Fruit fly (Drosophila melanogaster): ENCODE measurements around the gene eIF3l.

eIF3l gene

dm6 chr3L:12112967-12113366 is 32.9 kb downstream of the eIF3l start:
- TF ChIP-seq h (GFP tag; optimal IDR thresholded peaks at IDR 0.05) (no peak), fru (GFP tag; optimal IDR thresholded peaks at IDR 0.05) (no peak)

- TF ChIP-seq Mio (GFP tag; optimal IDR thresholded peaks at IDR 0.05) (no peak), sv (GFP tag; optimal IDR thresholded peaks at IDR 0.05) (peak; percentile 36), sage (GFP tag; optimal IDR thresholded peaks at IDR 0.05) (no peak), dmrt93B (GFP tag; optimal IDR thresholded peaks at IDR 0.05) (peak; percentile 62), woc (GFP tag; optimal IDR thresholded peaks at IDR 0.05) (peak; percentile 2), usp (GFP tag; optimal IDR thresholded peaks at IDR 0.05) (no peak), Myc (optimal IDR thresholded peaks at IDR 0.05) (no peak), Sp1 (GFP tag; optimal IDR thresholded peaks at IDR 0.05) (peak; percentile 93), OdsH (GFP tag; optimal IDR thresholded peaks at IDR 0.05) (peak; percentile 78), dsf (GFP tag; optimal IDR thresholded peaks at IDR 0.05; ENCODE audit: borderline replicate concordance) (peak; percentile 18), pan (optimal IDR thresholded peaks at IDR 0.05) (no peak), foxo (GFP tag; optimal IDR thresholded peaks at IDR 0.05) (peak in 1 of 2 experiments; percentile 76), tai (GFP tag; optimal IDR thresholded peaks at IDR 0.05) (no peak), lola (GFP tag; optimal IDR thresholded peaks at IDR 0.05) (no peak), CrebA (GFP tag; optimal IDR thresholded peaks at IDR 0.05; ENCODE audit: borderline replicate concordance) (no peak), Hr83 (GFP tag; optimal IDR thresholded peaks at IDR 0.05; ENCODE audit: poor library complexity, severe bottlenecking) (no peak), psq (GFP tag; optimal IDR thresholded peaks at IDR 0.05) (peak; percentile 99), jim (GFP tag; optimal IDR thresholded peaks at IDR 0.05) (no peak), br (GFP tag; optimal IDR thresholded peaks at IDR 0.05) (peak; percentile 56), Hnf4 (GFP tag; optimal IDR thresholded peaks at IDR 0.05) (peak; percentile 57), GATAd (GFP tag; optimal IDR thresholded peaks at IDR 0.05) (no peak), Dif (GFP tag; optimal IDR thresholded peaks at IDR 0.05; ENCODE audit: partially characterized antibody) (peak; percentile 48), Dfd (GFP tag; optimal IDR thresholded peaks at IDR 0.05) (no peak), CG32264 (GFP tag; optimal IDR thresholded peaks at IDR 0.05) (no peak), fru (GFP tag; optimal IDR thresholded peaks at IDR 0.05) (peak; percentile 67), dl (GFP tag; optimal IDR thresholded peaks at IDR 0.05; ENCODE audit: insufficient read depth in 1 of 2, partially characterized antibody in 2 of 2) (peak; percentile 18 to 43), h (GFP tag; optimal IDR thresholded peaks at IDR 0.05) (peak; percentile 68), rgr (GFP tag; optimal IDR thresholded peaks at IDR 0.05) (peak; percentile 75), Vsx2 (GFP tag; optimal IDR thresholded peaks at IDR 0.05; ENCODE audit: partially characterized antibody) (peak; percentile 75), Rel (GFP tag; optimal IDR thresholded peaks at IDR 0.05) (no peak), Rel (tag; optimal IDR thresholded peaks at IDR 0.05) (peak; percentile 80), brk (GFP tag; optimal IDR thresholded peaks at IDR 0.05) (no peak), Abd-B (GFP tag; optimal IDR thresholded peaks at IDR 0.05) (no peak), ey (GFP tag; optimal IDR thresholded peaks at IDR 0.05) (peak; percentile 41), CG9705 (GFP tag; optimal IDR thresholded peaks at IDR 0.05) (peak; percentile 20), N (GFP tag; optimal IDR thresholded peaks at IDR 0.05) (no peak), Hr78 (GFP tag; optimal IDR thresholded peaks at IDR 0.05) (no peak), Jra (GFP tag; optimal IDR thresholded peaks at IDR 0.05) (no peak), HLH106 (tag; optimal IDR thresholded peaks at IDR 0.05) (peak; percentile 88)
Observed at dm6 chr3L:12111081-12111958, 34.6 kb downstream of the eIF3l start.
